Fruit fly (Drosophila melanogaster) S2 (cell line): ENCODE data around the gene CG32187.

Experiments
- CG8478 ChIP-seq: fragments of >200 bp; optimal IDR thresholded peaks from 2 replicates; lab custom pipeline; 2018
- CTCF ChIP-seq, 2 experiments: fragments of >200 bp; optimal IDR thresholded peaks; 2 replicates each; lab custom pipeline; 2018

DNA sequence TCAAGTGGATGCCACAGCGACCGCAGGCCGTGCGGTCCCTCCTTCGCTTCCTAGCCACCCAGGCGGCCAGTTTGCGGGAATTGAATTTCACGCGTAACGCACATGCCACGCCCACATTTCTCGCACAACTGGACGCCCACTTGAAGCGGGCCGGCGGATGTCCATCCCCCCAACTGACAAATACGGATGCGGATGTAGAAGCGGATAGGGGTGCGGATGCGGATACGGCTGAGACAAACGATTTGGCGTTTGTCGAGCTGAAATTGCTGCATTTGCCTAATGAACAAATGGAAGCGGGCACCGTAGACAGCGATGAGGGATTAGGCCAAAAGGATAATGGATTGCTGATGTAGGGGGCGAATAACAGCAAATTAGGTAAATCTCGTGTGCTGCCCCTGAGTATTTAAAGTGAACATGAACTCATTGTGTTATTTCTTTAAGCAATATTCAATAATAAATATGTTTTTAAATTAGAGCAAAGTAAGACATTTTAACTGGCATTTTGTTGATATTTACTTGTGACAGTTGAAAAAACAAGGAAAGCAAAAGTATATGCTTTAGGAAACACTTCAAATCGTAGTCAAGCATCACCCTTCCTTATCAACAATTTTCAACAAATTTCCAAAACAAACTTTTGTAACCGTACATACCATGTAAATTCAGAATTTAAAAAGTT is 47.0 kb downstream of the CG32187 start, which contains the start of gene CG32181:
- TF ChIP-seq CG8478 (no peak), CTCF (optimal IDR thresholded peaks at IDR 0.05; lab: Kevin White, UChicago) (no peak)
